Fruit fly (Drosophila melanogaster): ENCODE data around the gene ND-B22.

ND-B22 gene

dm6 chr2L:13366109-13366747 is 4.7 kb downstream of the ND-B22 start, which contains the start of the genes Nnp-1 and Grx3 (continued):
- TF ChIP-seq cwo (GFP tag; optimal IDR thresholded peaks at IDR 0.05) (peak; percentile 98), pho (GFP tag; optimal IDR thresholded peaks at IDR 0.05) (peak; percentile 7)

dm6 chr2L:13362953-13363352 is 8.0 kb downstream of the ND-B22 start:
- TF ChIP-seq crc (GFP tag; optimal IDR thresholded peaks at IDR 0.05) = no peak
- peak; percentile 16; the same call in 1 of the 3 replicates for TF ChIP-seq CG6791 (GFP tag; IDR thresholded peaks at IDR 0.05; ENCODE audit: partially characterized antibody)
- peak; percentile 98 for TF ChIP-seq z (GFP tag; IDR thresholded peaks at IDR 0.05)

dm6 chr2L:13361465-13361864 is 9.4 kb downstream of the ND-B22 start, which contains the start of gene CG9377:
TSS of gene CG9377 (minus strand) at chr2L:13361565.
- TF ChIP-seq zen2 (GFP tag; IDR thresholded peaks at IDR 0.05; ENCODE audit: partially characterized antibody) = no peak
- TF ChIP-seq psq (GFP tag; optimal IDR thresholded peaks at IDR 0.05) = no peak
- TF ChIP-seq CG6272 (GFP tag; IDR thresholded peaks at IDR 0.05) = no peak
- no peak for TF ChIP-seq sob (GFP tag; IDR thresholded peaks at IDR 0.05)
- no peak for TF ChIP-seq CG9215 (GFP tag; IDR thresholded peaks at IDR 0.05)

dm6 chr2L:13354580-13355347 is 16.1 kb downstream of the ND-B22 start, which contains the start of gene CG9395:
TSS of gene CG9395 (minus strand) at chr2L:13355073.
- TF ChIP-seq scrt (GFP tag; optimal IDR thresholded peaks at IDR 0.05) (no peak), Trl (optimal IDR thresholded peaks at IDR 0.05) (peak; percentile 20 to 31), Trl (GFP tag; optimal IDR thresholded peaks at IDR 0.05) (no peak), crp (GFP tag; optimal IDR thresholded peaks at IDR 0.05) (peak in 1 of 2 experiments; percentile 62), CG3163 (GFP tag; optimal IDR thresholded peaks at IDR 0.05) (no peak), CG33213 (GFP tag; optimal IDR thresholded peaks at IDR 0.05) (no peak), lilli (GFP tag; optimal IDR thresholded peaks at IDR 0.05) (no peak), Scr (GFP tag; IDR thresholded peaks at IDR 0.05; ENCODE audit: partially characterized antibody) (no peak), Ravus (GFP tag; IDR thresholded peaks at IDR 0.05) (no peak), ewg (GFP tag; optimal IDR thresholded peaks at IDR 0.05) (peak; percentile 93), onecut (GFP tag; IDR thresholded peaks at IDR 0.05) (peak; percentile 92), CG14710 (tag; optimal IDR thresholded peaks at IDR 0.05) (no peak)

dm6 chr2L:13349237-13349902 is 21.5 kb downstream of the ND-B22 start:
- TF ChIP-seq Awh (GFP tag; IDR thresholded peaks at IDR 0.05) (0 out of 2 replicates have a peak, but pooled peaks have one; percentile 17), nerfin-1 (tag; optimal IDR thresholded peaks at IDR 0.05) (no peak), CTCF (GFP tag; optimal IDR thresholded peaks at IDR 0.05) (peak; percentile 47), Elba2 (GFP tag; optimal IDR thresholded peaks at IDR 0.05) (no peak), sima (GFP tag; optimal IDR thresholded peaks at IDR 0.05) (no peak), CG6854 (GFP tag; optimal IDR thresholded peaks at IDR 0.05) (peak; percentile 23), inv (GFP tag; IDR thresholded peaks at IDR 0.05; ENCODE audit: partially characterized antibody) (no peak), hth (optimal IDR thresholded peaks at IDR 0.05) (no peak), ab (GFP tag; optimal IDR thresholded peaks at IDR 0.05) (no peak), Fer3 (tag; optimal IDR thresholded peaks at IDR 0.05) (no peak), dimm (GFP tag; IDR thresholded peaks at IDR 0.05) (no peak), Ada2b (GFP tag; IDR thresholded peaks at IDR 0.05) (no peak), CG2712 (tag; optimal IDR thresholded peaks at IDR 0.05) (no peak), wek (GFP tag; optimal IDR thresholded peaks at IDR 0.05) (no peak), CG14050 (GFP tag; IDR thresholded peaks at IDR 0.05) (no peak), fd64A (GFP tag; optimal IDR thresholded peaks at IDR 0.05) (peak; percentile 29), CG9437 (GFP tag; optimal IDR thresholded peaks at IDR 0.05) (peak; percentile 1), tap (tag; optimal IDR thresholded peaks at IDR 0.05) (peak; percentile 36), Asciz (GFP tag; optimal IDR thresholded peaks at IDR 0.05) (peak; percentile 35), prd (optimal IDR thresholded peaks at IDR 0.05) (no peak), prd (GFP tag; IDR thresholded peaks at IDR 0.05) (no peak)

All from whole organism, embryonic.